Worm (Caenorhabditis elegans) whole organism, L2 larva: ENCODE results near the gene dph-3.
"Not testable (repeated sequence)": the region's sequence is repeated elsewhere in the genome, so short reads cannot be mapped to it uniquely, and the experiment has no call there.

Experiments used
- C34F6.9 ChIP-seq: fragments of 150-350 bp; optimal IDR thresholded peaks from 2 replicates; lab custom pipeline; 2014; ENCODE audit warnings: missing biosample characterization, missing genetic modification characterization
- F13H6.1 ChIP-seq: sonication (generic microtip); optimal IDR thresholded peaks from 2 replicates; lab custom pipeline; 2016; ENCODE audit warnings: missing genetic modification characterization, missing compliant biosample characterization
- R02D3.7 ChIP-seq: fragments of 150-350 bp; optimal IDR thresholded peaks from 2 replicates; lab custom pipeline; 2014; ENCODE audit warnings: missing biosample characterization, missing genetic modification characterization
- ZK546.5 ChIP-seq: sonication (generic microtip); optimal IDR thresholded peaks from 2 replicates; lab custom pipeline; 2017; ENCODE audit warnings: missing biosample characterization, missing genetic modification characterization
- alr-1 ChIP-seq: fragments of 150-350 bp; optimal IDR thresholded peaks from 2 replicates; lab custom pipeline; 2014; ENCODE audit warnings: missing biosample characterization, missing genetic modification characterization
- blmp-1 ChIP-seq: sonication (generic microtip); optimal IDR thresholded peaks from 2 replicates; lab custom pipeline; 2017; ENCODE audit warnings: missing genetic modification characterization, mild to moderate bottlenecking, missing compliant biosample characterization, antibody characterized with exemption, moderate library complexity; ENCODE audit not compliant: insufficient read depth
- crh-2 ChIP-seq: sonication (generic microtip); optimal IDR thresholded peaks from 2 replicates; lab custom pipeline; 2017; ENCODE audit warnings: missing biosample characterization, missing genetic modification characterization
- dmd-4 ChIP-seq: sonication (generic microtip); optimal IDR thresholded peaks from 2 replicates; lab custom pipeline; 2017; ENCODE audit warnings: missing biosample characterization, missing genetic modification characterization
- egl-27 ChIP-seq: sonication (generic microtip); optimal IDR thresholded peaks from 3 replicates; lab custom pipeline; 2017; ENCODE audit warnings: missing biosample characterization, missing genetic modification reagents, missing genetic modification characterization
- elt-1 ChIP-seq: fragments of 150-350 bp; optimal IDR thresholded peaks from 2 replicates; lab custom pipeline; 2014; ENCODE audit warnings: missing biosample characterization, missing genetic modification characterization
- elt-3 ChIP-seq: sonication (generic microtip); optimal IDR thresholded peaks from 2 replicates; lab custom pipeline; 2017; ENCODE audit warnings: missing biosample characterization, missing genetic modification characterization
- fos-1 ChIP-seq: fragments of 150-350 bp; optimal IDR thresholded peaks from 2 replicates; lab custom pipeline; 2014; ENCODE audit warnings: missing biosample characterization, missing genetic modification characterization
- gmeb-1 ChIP-seq: fragments of 150-350 bp; optimal IDR thresholded peaks from 2 replicates; lab custom pipeline; 2014; ENCODE audit warnings: missing biosample characterization, missing genetic modification characterization
- lin-11 ChIP-seq: fragments of 150-350 bp; sonication (generic microtip); optimal IDR thresholded peaks from 2 replicates; lab custom pipeline; 2014; ENCODE audit warnings: missing biosample characterization, missing genetic modification characterization, inconsistent platforms, mixed read lengths
- lin-13 ChIP-seq: fragments of 150-350 bp; optimal IDR thresholded peaks from 2 replicates; lab custom pipeline; 2014; ENCODE audit warnings: missing biosample characterization, missing genetic modification reagents, missing genetic modification characterization
- nhr-10 ChIP-seq: sonication (generic microtip); optimal IDR thresholded peaks from 2 replicates; lab custom pipeline; 2017; ENCODE audit warnings: missing biosample characterization, missing genetic modification characterization
- nhr-11 ChIP-seq: fragments of 150-350 bp; optimal IDR thresholded peaks from 2 replicates; lab custom pipeline; 2014; ENCODE audit warnings: missing biosample characterization, missing genetic modification characterization
- nhr-12 ChIP-seq: fragments of 150-350 bp; optimal IDR thresholded peaks from 2 replicates; lab custom pipeline; 2014; ENCODE audit warnings: missing biosample characterization, missing genetic modification characterization
- nhr-129 ChIP-seq: fragments of 150-350 bp; optimal IDR thresholded peaks from 2 replicates; lab custom pipeline; 2014; ENCODE audit warnings: missing biosample characterization, missing genetic modification characterization
- nhr-21 ChIP-seq: fragments of 150-350 bp; optimal IDR thresholded peaks from 2 replicates; lab custom pipeline; 2014; ENCODE audit warnings: missing biosample characterization, missing genetic modification characterization
- nhr-23 ChIP-seq: fragments of 150-350 bp; optimal IDR thresholded peaks from 2 replicates; lab custom pipeline; 2014; ENCODE audit warnings: missing biosample characterization, missing genetic modification reagents, missing genetic modification characterization
- nhr-237 ChIP-seq: fragments of 150-350 bp; optimal IDR thresholded peaks from 2 replicates; lab custom pipeline; 2014; ENCODE audit warnings: missing biosample characterization, missing genetic modification characterization
- nhr-25 ChIP-seq: fragments of 150-350 bp; sonication (generic microtip); optimal IDR thresholded peaks from 3 replicates; lab custom pipeline; 2014; ENCODE audit warnings: missing biosample characterization, missing genetic modification characterization
- nhr-77 ChIP-seq: fragments of 150-350 bp; optimal IDR thresholded peaks from 2 replicates; lab custom pipeline; 2014; ENCODE audit warnings: missing biosample characterization, missing genetic modification characterization
- sem-4 ChIP-seq: fragments of 150-350 bp; optimal IDR thresholded peaks from 2 replicates; lab custom pipeline; 2014; ENCODE audit warnings: missing biosample characterization, missing genetic modification reagents, missing genetic modification characterization
- skn-1 ChIP-seq: sonication (generic microtip); optimal IDR thresholded peaks from 2 replicates; lab custom pipeline; 2017; ENCODE audit warnings: missing biosample characterization, missing genetic modification characterization
- sma-9 ChIP-seq, 2 experiments: fragments of 150-350 bp in 1 of 2; sonication (generic microtip) in 1 of 2; optimal IDR thresholded peaks; 2 replicates each; lab custom pipeline; 2014 to 2016; ENCODE audit warnings: missing genetic modification characterization in 2 of 2, mild to moderate bottlenecking in 1 of 2, missing biosample characterization in 1 of 2, missing compliant biosample characterization in 1 of 2, missing genetic modification reagents in 1 of 2, moderate library complexity in 1 of 2
- snpc-4 ChIP-seq: fragments of 150-350 bp; optimal IDR thresholded peaks from 2 replicates; lab custom pipeline; 2014; ENCODE audit warnings: missing biosample characterization, missing genetic modification characterization
- unc-62 ChIP-seq: fragments of 150-350 bp; optimal IDR thresholded peaks from 2 replicates; lab custom pipeline; 2014; ENCODE audit warnings: missing biosample characterization, missing genetic modification reagents, missing genetic modification characterization
- zag-1 ChIP-seq: fragments of 150-350 bp; optimal IDR thresholded peaks from 2 replicates; lab custom pipeline; 2014; ENCODE audit warnings: missing biosample characterization, missing genetic modification characterization
- ztf-1 ChIP-seq: fragments of 200-800 bp; sonication (Bioruptor generic); conservative IDR thresholded peaks from 2 replicates; pipeline ENCODE4 v1.3.6; 2022; ENCODE audit warnings: missing genetic modification characterization, missing compliant biosample characterization
- ztf-4 ChIP-seq: fragments of 150-350 bp; optimal IDR thresholded peaks from 2 replicates; lab custom pipeline; 2014; ENCODE audit warnings: missing biosample characterization, missing genetic modification characterization

Gene dph-3

ce11 chrIV:9680841-9681240 lies 26.1 kb upstream of the dph-3 start, which contains the start of gene ins-8:
ins-8 (minus strand) TSS chrIV:9680941.
- no peak for TF ChIP-seq nhr-11 (tag; lab: Kevin White, UChicago)
- TF ChIP-seq snpc-4 (tag; lab: Kevin White, UChicago), result no peak
- TF ChIP-seq egl-27 (tag; lab: Kevin White, UChicago), result no peak
- TF ChIP-seq nhr-10 (tag; lab: Kevin White, UChicago), result no peak
- TF ChIP-seq ztf-4, result no peak
- no peak for TF ChIP-seq R02D3.7 (tag; lab: Kevin White, UChicago)
- no peak for TF ChIP-seq lin-11 (tag; lab: Kevin White, UChicago)
- TF ChIP-seq alr-1 (tag; lab: Kevin White, UChicago), result no peak
- no peak for TF ChIP-seq blmp-1 (tag; lab: Kevin White, UChicago)
- TF ChIP-seq fos-1 (tag; lab: Kevin White, UChicago), result no peak
- no peak for TF ChIP-seq elt-1 (tag; lab: Kevin White, UChicago)
- no peak for TF ChIP-seq gmeb-1
- TF ChIP-seq nhr-129 (tag; lab: Kevin White, UChicago), result no peak
- no peak for TF ChIP-seq zag-1 (tag; lab: Kevin White, UChicago)
- no peak for TF ChIP-seq nhr-21 (tag; lab: Kevin White, UChicago)
- TF ChIP-seq nhr-23 (tag; lab: Kevin White, UChicago), result no peak
- no peak for TF ChIP-seq nhr-12 (tag; lab: Kevin White, UChicago)
- TF ChIP-seq sem-4 (tag; lab: Kevin White, UChicago), result no peak

- TF ChIP-seq sma-9 (GFP tag; optimal IDR thresholded peaks at IDR 0.05; lab: Kevin White, UChicago) (peak; percentile 21), sma-9 (tag; optimal IDR thresholded peaks at IDR 0.05; lab: Kevin White, UChicago) (no peak), fos-1 (tag; lab: Kevin White, UChicago) (peak; percentile 65), C34F6.9 (tag; lab: Kevin White, UChicago) (no peak), unc-62 (no peak), blmp-1 (tag; lab: Kevin White, UChicago) (no peak), nhr-77 (tag; lab: Kevin White, UChicago) (no peak), crh-2 (tag; lab: Kevin White, UChicago) (no peak)
These were observed 24.4 kb upstream of the dph-3 start, which contains the start of gene ins-7 for ce11 chrIV:9682514-9682913. ins-7 (minus strand) TSS chrIV:9682845.

ce11 chrIV:9683433-9683832 lies 23.5 kb upstream of the dph-3 start, which contains the start of the genes htas-1 and ZK1251.3:
htas-1 (minus strand) TSS chrIV:9683533.
ZK1251.3 (plus strand) TSS chrIV:9683658.
- TF ChIP-seq skn-1 (no peak), lin-13 (GFP tag; lab: Kevin White, UChicago) (no peak), ztf-4 (no peak), F13H6.1 (tag; lab: Kevin White, UChicago) (no peak), ZK546.5 (no peak), elt-3 (tag; lab: Kevin White, UChicago) (no peak), zag-1 (tag; lab: Kevin White, UChicago) (no peak), nhr-25 (tag; lab: Kevin White, UChicago) (no peak)

- TF ChIP-seq ztf-4; nhr-237 (tag; lab: Kevin White, UChicago); zag-1 (tag; lab: Kevin White, UChicago): not testable (repeated sequence)
- TF ChIP-seq, all 48 proteins: peak for 0; not testable (repeated sequence) for 48
These were observed 18.2 kb upstream of the dph-3 start, which contains the start of gene msp-76 for ce11 chrIV:9688715-9689114. msp-76 (plus strand) TSS chrIV:9689015.

- TF ChIP-seq ztf-1 (GFP tag; lab: Robert Waterston, UW), result no peak
- no peak for TF ChIP-seq crh-2 (tag; lab: Kevin White, UChicago)
- no peak for TF ChIP-seq dmd-4 (tag; lab: Kevin White, UChicago)
- no peak for TF ChIP-seq gmeb-1
- no peak for TF ChIP-seq ztf-4
- no peak for TF ChIP-seq F13H6.1 (tag; lab: Kevin White, UChicago)
- no peak for TF ChIP-seq unc-62
- no peak for TF ChIP-seq sma-9 (GFP tag; optimal IDR thresholded peaks at IDR 0.05; lab: Kevin White, UChicago)
- TF ChIP-seq sma-9 (tag; optimal IDR thresholded peaks at IDR 0.05; lab: Kevin White, UChicago), result no peak
These were observed 16.3 kb upstream of the dph-3 start, which contains the start of gene sdz-36 for ce11 chrIV:9690644-9691043. sdz-36 (plus strand) TSS chrIV:9690944.
